Worm (Caenorhabditis elegans) whole organism, late embryonic: ENCODE measurements around the gene oac-14.

Experiments
- C08G9.2 ChIP-seq: sonication (generic microtip); optimal IDR thresholded peaks from 2 replicates; lab custom pipeline; 2016; ENCODE audit warnings: mild to moderate bottlenecking, missing genetic modification characterization, moderate library complexity, missing compliant biosample characterization
- C38D4.7 ChIP-seq: fragments of 200-800 bp; sonication (Bioruptor generic); optimal IDR thresholded peaks from 2 replicates; lab custom pipeline; 2018; ENCODE audit warnings: mild to moderate bottlenecking, missing genetic modification characterization, moderate library complexity, missing compliant biosample characterization
- K09A11.1 ChIP-seq: sonication (generic microtip); optimal IDR thresholded peaks from 2 replicates; lab custom pipeline; 2017; ENCODE audit warnings: antibody characterized with exemption, mild to moderate bottlenecking, missing genetic modification characterization, missing compliant biosample characterization; ENCODE audit not compliant: insufficient read depth
- T23F11.4 ChIP-seq: fragments of 200-800 bp; sonication (Bioruptor generic); optimal IDR thresholded peaks from 2 replicates; lab custom pipeline; 2018; ENCODE audit warnings: mild to moderate bottlenecking, missing genetic modification characterization, missing compliant biosample characterization
- Y22D7AL.16 ChIP-seq: sonication (generic microtip); optimal IDR thresholded peaks from 2 replicates; lab custom pipeline; 2016; ENCODE audit warnings: missing genetic modification characterization, missing compliant biosample characterization
- ahr-1 ChIP-seq: sonication (generic microtip); optimal IDR thresholded peaks from 2 replicates; lab custom pipeline; 2016; ENCODE audit warnings: missing genetic modification characterization, missing compliant biosample characterization
- ceh-2 ChIP-seq: sonication (generic microtip); optimal IDR thresholded peaks from 2 replicates; lab custom pipeline; 2016; ENCODE audit warnings: missing genotype, missing genetic modification characterization, missing compliant biosample characterization
- ceh-24 ChIP-seq: sonication (generic microtip); optimal IDR thresholded peaks from 2 replicates; lab custom pipeline; 2016; ENCODE audit warnings: mild to moderate bottlenecking, missing genetic modification characterization, missing compliant biosample characterization
- ceh-34 ChIP-seq: sonication (generic microtip); optimal IDR thresholded peaks from 2 replicates; lab custom pipeline; 2016; ENCODE audit warnings: mild to moderate bottlenecking, missing genetic modification characterization, missing compliant biosample characterization
- che-1 ChIP-seq: sonication (generic microtip); optimal IDR thresholded peaks from 2 replicates; lab custom pipeline; 2016; ENCODE audit warnings: mild to moderate bottlenecking, missing genetic modification characterization, missing compliant biosample characterization
- dmd-4 ChIP-seq: sonication (generic microtip); optimal IDR thresholded peaks from 2 replicates; lab custom pipeline; 2016; ENCODE audit warnings: borderline replicate concordance, missing genetic modification characterization, missing compliant biosample characterization
- dve-1 ChIP-seq: sonication (generic microtip); optimal IDR thresholded peaks from 2 replicates; lab custom pipeline; 2017; ENCODE audit warnings: antibody characterized with exemption, mild to moderate bottlenecking, missing genetic modification characterization, missing compliant biosample characterization
- elt-2 ChIP-seq: sonication (generic microtip); optimal IDR thresholded peaks from 2 replicates; lab custom pipeline; 2016; ENCODE audit warnings: missing genetic modification reagents, missing genetic modification characterization, missing compliant biosample characterization
- eyg-1 ChIP-seq: sonication (generic microtip); optimal IDR thresholded peaks from 2 replicates; lab custom pipeline; 2016; ENCODE audit warnings: missing genotype, missing genetic modification characterization, missing compliant biosample characterization
- fax-1 ChIP-seq: sonication (generic microtip); optimal IDR thresholded peaks from 2 replicates; lab custom pipeline; 2016; ENCODE audit warnings: missing genotype, missing genetic modification characterization, missing compliant biosample characterization
- fkh-10 ChIP-seq: fragments of 150-350 bp; optimal IDR thresholded peaks from 2 replicates; lab custom pipeline; 2014; ENCODE audit warnings: missing biosample characterization, missing genetic modification reagents, missing genetic modification characterization
- fkh-6 ChIP-seq: sonication (generic microtip); optimal IDR thresholded peaks from 2 replicates; lab custom pipeline; 2016; ENCODE audit warnings: missing genetic modification characterization, missing compliant biosample characterization
- hlh-13 ChIP-seq: fragments of 200-800 bp; sonication (Bioruptor generic); optimal IDR thresholded peaks from 2 replicates; lab custom pipeline; 2018; ENCODE audit warnings: mild to moderate bottlenecking, missing genetic modification characterization, missing compliant biosample characterization
- hlh-30 ChIP-seq: sonication (generic microtip); optimal IDR thresholded peaks from 2 replicates; lab custom pipeline; 2017; ENCODE audit warnings: antibody characterized with exemption, missing genetic modification characterization, missing compliant biosample characterization; ENCODE audit not compliant: insufficient read depth
- hlh-8 ChIP-seq: sonication (generic microtip); optimal IDR thresholded peaks from 2 replicates; lab custom pipeline; 2016; ENCODE audit warnings: missing genotype, missing genetic modification characterization, missing compliant biosample characterization
- lin-11 ChIP-seq: fragments of 200-800 bp; sonication (Bioruptor generic); optimal IDR thresholded peaks from 2 replicates; lab custom pipeline; 2018; ENCODE audit warnings: mild to moderate bottlenecking, missing genetic modification characterization, missing compliant biosample characterization
- madf-2 ChIP-seq: sonication (generic microtip); optimal IDR thresholded peaks from 2 replicates; lab custom pipeline; 2017; ENCODE audit warnings: missing genetic modification characterization, missing compliant biosample characterization
- mec-3 ChIP-seq: sonication (generic microtip); optimal IDR thresholded peaks from 2 replicates; lab custom pipeline; 2016; ENCODE audit warnings: borderline replicate concordance, missing genetic modification characterization, missing compliant biosample characterization
- npax-4 ChIP-seq: sonication (generic microtip); optimal IDR thresholded peaks from 2 replicates; lab custom pipeline; 2016; ENCODE audit warnings: missing genetic modification characterization, missing compliant biosample characterization
- odd-2 ChIP-seq: sonication (generic microtip); optimal IDR thresholded peaks from 2 replicates; lab custom pipeline; 2017; ENCODE audit warnings: antibody characterized with exemption, mild to moderate bottlenecking, missing genetic modification characterization, missing compliant biosample characterization
- pag-3 ChIP-seq: sonication (generic microtip); optimal IDR thresholded peaks from 2 replicates; lab custom pipeline; 2016; ENCODE audit warnings: missing compliant biosample characterization, missing genetic modification characterization, borderline replicate concordance
- pat-9 ChIP-seq: fragments of 200-800 bp; sonication (Bioruptor generic); optimal IDR thresholded peaks from 2 replicates; lab custom pipeline; 2018; ENCODE audit warnings: mild to moderate bottlenecking, missing genetic modification characterization, moderate library complexity, missing compliant biosample characterization
- pax-1 ChIP-seq: fragments of 150-350 bp; optimal IDR thresholded peaks from 2 replicates; lab custom pipeline; 2014; ENCODE audit warnings: missing biosample characterization, missing genetic modification characterization
- pha-2 ChIP-seq: sonication (generic microtip); optimal IDR thresholded peaks from 2 replicates; lab custom pipeline; 2017; ENCODE audit warnings: mild to moderate bottlenecking, missing genetic modification characterization, missing compliant biosample characterization
- pqm-1 ChIP-seq: sonication (generic microtip); optimal IDR thresholded peaks from 2 replicates; lab custom pipeline; 2016; ENCODE audit warnings: missing genetic modification characterization, missing compliant biosample characterization
- pros-1 ChIP-seq: fragments of 150-350 bp; optimal IDR thresholded peaks from 2 replicates; lab custom pipeline; 2014; ENCODE audit warnings: missing biosample characterization, missing genetic modification reagents, missing genetic modification characterization
- ref-2 ChIP-seq: sonication (generic microtip); optimal IDR thresholded peaks from 2 replicates; lab custom pipeline; 2016; ENCODE audit warnings: missing genetic modification characterization, missing compliant biosample characterization
- rnt-1 ChIP-seq: sonication (generic microtip); optimal IDR thresholded peaks from 2 replicates; lab custom pipeline; 2016; ENCODE audit warnings: missing genetic modification characterization, missing compliant biosample characterization
- tbx-2 ChIP-seq: sonication (generic microtip); optimal IDR thresholded peaks from 2 replicates; lab custom pipeline; 2016; ENCODE audit warnings: missing genetic modification characterization, missing compliant biosample characterization
- ttx-3 ChIP-seq: sonication (generic microtip); optimal IDR thresholded peaks from 2 replicates; lab custom pipeline; 2016; ENCODE audit warnings: missing genetic modification reagents, missing genetic modification characterization, missing compliant biosample characterization
- unc-55 ChIP-seq: sonication (generic microtip); optimal IDR thresholded peaks from 2 replicates; lab custom pipeline; 2017; ENCODE audit warnings: missing biosample characterization, missing genetic modification reagents, missing genetic modification characterization
- zip-5 ChIP-seq: sonication (generic microtip); optimal IDR thresholded peaks from 2 replicates; lab custom pipeline; 2016; ENCODE audit warnings: missing genetic modification characterization, missing compliant biosample characterization
- ztf-16 ChIP-seq: sonication (generic microtip); optimal IDR thresholded peaks from 2 replicates; lab custom pipeline; 2017; ENCODE audit warnings: missing genetic modification characterization, missing compliant biosample characterization

The oac-14 gene

DNA sequence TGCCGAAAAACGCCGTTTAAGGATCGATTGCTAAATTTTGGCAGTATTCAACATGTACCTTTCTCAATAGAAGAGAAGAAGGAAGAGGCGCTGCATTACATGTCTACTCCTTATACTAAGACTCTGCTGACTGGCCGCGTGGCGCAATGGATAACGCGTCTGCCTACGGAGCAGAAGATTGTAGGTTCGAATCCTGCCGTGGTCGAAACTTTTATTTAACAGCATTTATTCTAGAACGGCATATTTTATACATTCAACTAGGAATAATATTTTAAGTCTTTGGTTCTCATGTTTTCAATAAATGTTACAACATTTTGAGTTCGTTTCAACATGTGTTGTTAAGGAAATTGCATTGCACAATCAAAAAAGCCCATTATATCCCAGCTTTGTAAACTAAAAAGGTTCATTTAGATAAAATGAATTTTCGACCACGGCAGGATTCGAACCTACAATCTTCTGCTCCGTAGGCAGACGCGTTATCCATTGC, 9.2 kb downstream of the oac-14 start (continued):
- TF ChIP-seq ahr-1 (tag; lab: Kevin White, UChicago) (peak; percentile 25), lin-11 (peak; percentile 59), hlh-13 (GFP tag; lab: Kevin White, UChicago) (peak; percentile 36), rnt-1 (peak; percentile 21), ceh-2 (tag; lab: Kevin White, UChicago) (peak; percentile 56), ref-2 (tag; lab: Kevin White, UChicago) (peak; percentile 68), C38D4.7 (GFP tag; lab: Kevin White, UChicago) (peak; percentile 36), Y22D7AL.16 (tag; lab: Kevin White, UChicago) (peak; percentile 68), madf-2 (peak; percentile 59), dmd-4 (peak; percentile 68), odd-2 (tag; lab: Kevin White, UChicago) (peak; percentile 42), fkh-6 (peak; percentile 68), pat-9 (tag; lab: Kevin White, UChicago) (peak; percentile 65), fax-1 (peak; percentile 31), K09A11.1 (tag; lab: Kevin White, UChicago) (peak; percentile 65), ztf-16 (tag; lab: Kevin White, UChicago) (peak; percentile 74), ceh-34 (tag; lab: Kevin White, UChicago) (peak; percentile 61), elt-2 (tag; lab: Kevin White, UChicago) (peak; percentile 78), pag-3 (tag; lab: Kevin White, UChicago) (peak; percentile 24)

DNA sequence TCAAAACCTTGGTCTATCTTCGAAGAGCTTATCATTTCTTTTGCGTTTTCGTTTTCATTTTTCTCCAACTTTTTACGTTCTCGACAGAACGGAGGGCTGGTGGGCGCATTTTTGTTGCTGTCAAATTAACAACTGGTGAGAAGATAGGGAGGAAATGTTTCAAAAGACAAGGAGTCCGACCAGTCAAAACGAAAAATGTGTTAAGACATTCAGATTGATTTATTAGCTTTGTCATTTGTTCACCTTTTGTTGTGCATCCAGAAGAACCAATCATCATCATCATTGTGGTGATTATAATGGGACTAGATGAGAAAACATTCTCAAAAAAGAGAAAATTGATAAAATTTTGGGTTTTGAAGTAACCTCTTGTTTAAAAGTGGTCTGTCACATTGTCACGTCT, 11.7 kb downstream of the oac-14 start:
- peak; percentile 45 for TF ChIP-seq unc-55 (GFP tag; lab: Kevin White, UChicago)
- no peak for TF ChIP-seq pqm-1 (tag; lab: Kevin White, UChicago)
- TF ChIP-seq eyg-1 (tag; lab: Kevin White, UChicago), result no peak
- no peak for TF ChIP-seq Y22D7AL.16 (tag; lab: Kevin White, UChicago)
- no peak for TF ChIP-seq elt-2 (tag; lab: Kevin White, UChicago)

DNA sequence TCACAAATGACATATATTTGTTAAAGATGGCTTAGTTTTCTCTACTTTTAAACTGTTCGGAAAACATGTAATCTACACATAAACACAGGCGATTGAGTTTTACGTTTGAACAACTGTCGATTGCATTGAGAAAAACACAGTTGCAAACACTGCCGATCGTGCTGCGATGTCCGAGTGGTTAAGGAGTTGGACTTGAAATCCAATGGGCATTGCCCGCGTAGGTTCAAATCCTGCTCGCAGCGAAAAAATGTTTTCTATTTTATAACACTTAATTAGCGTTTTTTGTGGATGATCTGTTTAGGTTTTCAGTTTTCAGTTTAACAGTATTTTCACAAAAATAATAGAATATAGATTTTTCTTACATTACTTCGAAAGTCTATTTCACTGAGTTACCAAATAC, 17.5 kb downstream of the oac-14 start:
- no peak for TF ChIP-seq ceh-24 (tag; lab: Kevin White, UChicago)
- no peak for TF ChIP-seq madf-2
- no peak for TF ChIP-seq mec-3 (tag; lab: Kevin White, UChicago)
- no peak for TF ChIP-seq rnt-1
- TF ChIP-seq unc-55 (GFP tag; lab: Kevin White, UChicago), result no peak
- TF ChIP-seq dve-1, result peak; percentile 30
- no peak for TF ChIP-seq hlh-30 (tag; lab: Kevin White, UChicago)
- no peak for TF ChIP-seq fkh-6

DNA sequence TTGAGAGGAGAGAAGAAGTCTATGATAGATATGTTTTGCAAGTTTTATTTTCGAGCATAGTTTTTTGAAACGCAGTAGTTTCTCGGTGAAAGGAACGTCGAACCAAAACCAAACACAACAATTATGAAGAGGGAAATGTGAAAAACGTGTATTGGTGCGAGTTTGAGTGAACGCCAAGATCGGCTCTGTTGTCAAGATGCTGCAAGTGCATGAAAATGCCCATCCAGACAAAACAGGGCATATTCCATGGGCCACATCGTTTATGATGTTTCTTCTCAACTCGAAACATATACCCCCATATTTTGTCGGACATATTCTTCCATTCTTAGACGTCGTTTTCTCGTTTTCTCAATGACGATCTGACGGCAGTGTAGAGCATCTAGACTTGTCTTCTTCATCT, 18.8 kb downstream of the oac-14 start:
- TF ChIP-seq che-1 (tag; lab: Kevin White, UChicago) (no peak), fkh-10 (GFP tag; lab: Kevin White, UChicago) (no peak), T23F11.4 (GFP tag; lab: Kevin White, UChicago) (no peak), pros-1 (tag; lab: Kevin White, UChicago) (no peak), pax-1 (no peak), madf-2 (no peak), pha-2 (tag; lab: Kevin White, UChicago) (no peak), C08G9.2 (tag; lab: Kevin White, UChicago) (no peak), hlh-8 (no peak)

DNA sequence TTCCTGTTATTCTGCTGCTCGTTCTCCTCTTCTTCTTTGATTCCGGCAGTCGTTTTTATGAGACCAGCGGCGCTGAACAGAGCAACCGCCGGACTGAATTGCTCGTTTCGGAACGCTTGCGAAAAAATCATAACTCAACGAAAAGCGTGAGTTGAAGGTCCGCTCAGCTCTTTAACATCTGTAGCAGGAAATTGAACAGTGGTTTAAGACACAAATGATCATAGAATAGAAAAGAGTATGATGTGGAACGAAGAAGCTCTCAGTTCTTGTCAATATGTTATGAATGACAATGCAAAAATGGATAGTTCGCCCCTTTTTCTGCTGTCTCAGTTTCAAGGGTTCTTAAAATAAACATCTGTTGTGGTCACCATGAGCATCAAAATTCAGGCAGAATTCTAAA, 28.1 kb downstream of the oac-14 start:
- no peak for TF ChIP-seq fax-1
- no peak for TF ChIP-seq ttx-3 (tag; lab: Kevin White, UChicago)
- no peak for TF ChIP-seq pqm-1 (tag; lab: Kevin White, UChicago)
- TF ChIP-seq zip-5 (tag; lab: Kevin White, UChicago), result no peak
- TF ChIP-seq npax-4 (tag; lab: Kevin White, UChicago), result no peak
- no peak for TF ChIP-seq tbx-2 (tag; lab: Kevin White, UChicago)
- TF ChIP-seq dve-1, result no peak
